Worm (Caenorhabditis elegans): Measurements from ENCODE around the gene Y25C1A.7.

Gene Y25C1A.7

ce11 chrII:3062222-3062621 lies 8.6 kb downstream of the Y25C1A.7 start (continued):
- TF ChIP-seq mxl-2 (GFP tag; conservative IDR thresholded peaks at IDR 0.05) (no peak), ceh-20 (GFP tag; IDR thresholded peaks at IDR 0.05) (peak; percentile 51; the same call in 1 of the 2 replicates), F44E2.7 (GFP tag; IDR thresholded peaks at IDR 0.05) (peak; percentile 98), T26A8.4 (GFP tag; IDR thresholded peaks at IDR 0.05) (peak; percentile 59), mes-2 (tag; optimal IDR thresholded peaks at IDR 0.05; ENCODE audit: poor library complexity, severe bottlenecking) (peak; percentile 69), lin-38 (GFP tag; IDR thresholded peaks at IDR 0.05) (peak; percentile 78), arid-1 (GFP tag; conservative IDR thresholded peaks at IDR 0.05) (peak; percentile 65), php-3 (GFP tag; IDR thresholded peaks at IDR 0.05) (peak; percentile 47; the same call in 1 of the 2 replicates), nhr-48 (tag; optimal IDR thresholded peaks at IDR 0.05) (peak; percentile 14), D1046.2 (GFP tag; IDR thresholded peaks at IDR 0.05) (peak; percentile 73; the same call in 1 of the 2 replicates), spr-1 (tag; optimal IDR thresholded peaks at IDR 0.05) (no peak), snpc-1.2 (GFP tag; IDR thresholded peaks at IDR 0.05) (peak; percentile 74), ZK546.5 (tag; optimal IDR thresholded peaks at IDR 0.05) (no peak), ceh-44 (GFP tag; IDR thresholded peaks at IDR 0.05) (peak; percentile 74; the same call in 1 of the 2 replicates), lin-39 (tag; optimal IDR thresholded peaks at IDR 0.05) (no peak), zfp-3 (GFP tag; conservative IDR thresholded peaks at IDR 0.05) (peak; percentile 69; the same call in 1 of the 2 replicates), nhr-10 (tag; optimal IDR thresholded peaks at IDR 0.05) (no peak), unc-62 (GFP tag; optimal IDR thresholded peaks at IDR 0.05 in 1 of 2) (no peak), unc-62 (tag; optimal IDR thresholded peaks at IDR 0.05) (no peak), nhr-41 (GFP tag; IDR thresholded peaks at IDR 0.05) (0 out of 2 replicates have a peak, but pooled peaks have one; percentile 43), hmg-1.1 (GFP tag; IDR thresholded peaks at IDR 0.05) (peak; percentile 50), unc-39 (tag; optimal IDR thresholded peaks at IDR 0.05) (no peak), hlh-11 (tag; optimal IDR thresholded peaks at IDR 0.05) (peak; percentile 36), duxl-1 (tag; optimal IDR thresholded peaks at IDR 0.05; ENCODE audit: poor library complexity) (peak; percentile 72), madf-9 (GFP tag; conservative IDR thresholded peaks at IDR 0.05) (peak; percentile 79), aha-1 (tag) (peak; percentile 5), nhr-77 (tag; optimal IDR thresholded peaks at IDR 0.05) (no peak), Y48G9A.11 (GFP tag; IDR thresholded peaks at IDR 0.05) (peak; percentile 78), lin-29 (GFP tag; IDR thresholded peaks at IDR 0.05) (no peak), vab-7 (GFP tag; IDR thresholded peaks at IDR 0.05) (peak; percentile 75), lim-7 (GFP tag; IDR thresholded peaks at IDR 0.05) (no peak; the same call in 1 of the 2 replicates), saeg-2 (GFP tag; IDR thresholded peaks at IDR 0.05) (0 out of 2 replicates have a peak, but pooled peaks have one; percentile 39)

- no peak for TF ChIP-seq aha-1 (tag)
- no peak for TF ChIP-seq lin-1 (GFP tag; IDR thresholded peaks at IDR 0.05)
- no peak for TF ChIP-seq zag-1 (tag; optimal IDR thresholded peaks at IDR 0.05)
- peak; percentile 19 for TF ChIP-seq sdz-12 (GFP tag; optimal IDR thresholded peaks at IDR 0.05)
- peak; percentile 83 for TF ChIP-seq set-16 (GFP tag; IDR thresholded peaks at IDR 0.05)
- TF ChIP-seq jun-1 (tag; optimal IDR thresholded peaks at IDR 0.05) = no peak
- TF ChIP-seq lin-15B (tag; optimal IDR thresholded peaks at IDR 0.05) = no peak
Observed at ce11 chrII:3061605-3062004, 9.3 kb downstream of the Y25C1A.7 start.

- no peak for TF ChIP-seq nhr-28 (tag; optimal IDR thresholded peaks at IDR 0.05)
- no peak for TF ChIP-seq rbr-2 (tag; optimal IDR thresholded peaks at IDR 0.05)
Observed at ce11 chrII:3060782-3061181, 10.1 kb downstream of the Y25C1A.7 start, which contains the start of gene Y25C1A.6. TSS of gene Y25C1A.6 (plus strand) at chrII:3061082.
